Fruit fly (Drosophila melanogaster) whole organism, adult: ENCODE results near the gene CG42750.

Experiments used
- CG11617 ChIP-seq: fragments of 200-800 bp; sonication (Bioruptor generic); optimal IDR thresholded peaks from 2 replicates; lab custom pipeline; 2017; ENCODE audit warnings: mild to moderate bottlenecking, missing biosample characterization, missing genetic modification reagents, missing genetic modification characterization
- CG12768 ChIP-seq: fragments of 200-800 bp; sonication (Bioruptor generic); optimal IDR thresholded peaks from 2 replicates; lab custom pipeline; 2017; ENCODE audit warnings: missing biosample characterization, missing genetic modification characterization, mild to moderate bottlenecking, moderate library complexity, missing genetic modification reagents
- CG14711 ChIP-seq: fragments of 200-800 bp; sonication (Bioruptor generic); optimal IDR thresholded peaks from 2 replicates; lab custom pipeline; 2018; ENCODE audit warnings: missing biosample characterization, mild to moderate bottlenecking, missing genetic modification characterization, moderate library complexity
- CG1620 ChIP-seq: fragments of 200-800 bp; sonication (Bioruptor generic); optimal IDR thresholded peaks from 2 replicates; lab custom pipeline; 2016; ENCODE audit warnings: missing biosample characterization, missing genetic modification characterization
- CG33017 ChIP-seq: fragments of 200-800 bp; sonication (Bioruptor generic); optimal IDR thresholded peaks from 2 replicates; lab custom pipeline; 2018; ENCODE audit warnings: missing biosample characterization, mild to moderate bottlenecking, missing genetic modification characterization, moderate library complexity
- CG5204 ChIP-seq: fragments of 200-800 bp; sonication (Bioruptor generic); optimal IDR thresholded peaks from 2 replicates; lab custom pipeline; 2016; ENCODE audit warnings: missing biosample characterization, missing genetic modification characterization
- CG7045 ChIP-seq: fragments of 200-800 bp; sonication (Bioruptor generic); optimal IDR thresholded peaks from 2 replicates; lab custom pipeline; 2017; ENCODE audit warnings: missing biosample characterization, mild to moderate bottlenecking, missing genetic modification characterization
- CG7101 ChIP-seq: fragments of 200-800 bp; sonication (Bioruptor generic); optimal IDR thresholded peaks from 2 replicates; lab custom pipeline; 2018; ENCODE audit warnings: missing biosample characterization, mild to moderate bottlenecking, missing genetic modification characterization, moderate library complexity
- Clk ChIP-seq: fragments of 200-800 bp; sonication (Bioruptor generic); optimal IDR thresholded peaks from 2 replicates; lab custom pipeline; 2017; ENCODE audit warnings: missing biosample characterization, missing genetic modification characterization
- Crg-1 ChIP-seq: fragments of 200-800 bp; sonication (Bioruptor generic); optimal IDR thresholded peaks from 2 replicates; lab custom pipeline; 2016; ENCODE audit warnings: missing biosample characterization, missing genetic modification characterization
- Hr96 ChIP-seq: fragments of 200-800 bp; sonication (Bioruptor generic); optimal IDR thresholded peaks from 2 replicates; lab custom pipeline; 2016; ENCODE audit warnings: missing biosample characterization, missing genetic modification characterization
- Mnt ChIP-seq: fragments of 200-800 bp; sonication (Bioruptor generic); optimal IDR thresholded peaks from 2 replicates; lab custom pipeline; 2016; ENCODE audit warnings: missing biosample characterization, mild to moderate bottlenecking, missing genetic modification characterization
- bab1 ChIP-seq: fragments of 200-800 bp; sonication (Bioruptor generic); optimal IDR thresholded peaks from 3 replicates; lab custom pipeline; 2019; ENCODE audit warnings: missing biosample characterization, mild to moderate bottlenecking, missing genetic modification characterization, moderate library complexity
- cic ChIP-seq: fragments of 200-800 bp; sonication (Bioruptor generic); optimal IDR thresholded peaks from 2 replicates; lab custom pipeline; 2017; ENCODE audit warnings: missing biosample characterization, mild to moderate bottlenecking, missing genetic modification characterization, moderate library complexity
- cnc ChIP-seq, 2 experiments: fragments of >200 bp; optimal IDR thresholded peaks; 2 replicates each; lab custom pipeline; 2017
- kay ChIP-seq: fragments of 200-800 bp; sonication (Bioruptor generic); peaks from one replicate; lab custom pipeline; 2016; ENCODE audit warnings: missing biosample characterization, missing genetic modification characterization, borderline replicate concordance
- ovo ChIP-seq: fragments of 200-800 bp; sonication (Bioruptor generic); optimal IDR thresholded peaks from 2 replicates; lab custom pipeline; 2016; ENCODE audit warnings: missing biosample characterization, missing genetic modification characterization
- pad ChIP-seq: fragments of 200-800 bp; sonication (Bioruptor generic); optimal IDR thresholded peaks from 3 replicates; lab custom pipeline; 2017; ENCODE audit warnings: missing biosample characterization, missing genetic modification characterization, mild to moderate bottlenecking, moderate library complexity, missing genetic modification reagents
- tj ChIP-seq: fragments of 200-800 bp; sonication (Bioruptor generic); optimal IDR thresholded peaks from 3 replicates; lab custom pipeline; 2017; ENCODE audit warnings: missing biosample characterization, mild to moderate bottlenecking, missing genetic modification characterization, moderate library complexity
- toe ChIP-seq: fragments of 200-800 bp; sonication (Bioruptor generic); optimal IDR thresholded peaks from 2 replicates; lab custom pipeline; 2016; ENCODE audit warnings: missing biosample characterization, missing genetic modification characterization

The CG42750 gene

DNA sequence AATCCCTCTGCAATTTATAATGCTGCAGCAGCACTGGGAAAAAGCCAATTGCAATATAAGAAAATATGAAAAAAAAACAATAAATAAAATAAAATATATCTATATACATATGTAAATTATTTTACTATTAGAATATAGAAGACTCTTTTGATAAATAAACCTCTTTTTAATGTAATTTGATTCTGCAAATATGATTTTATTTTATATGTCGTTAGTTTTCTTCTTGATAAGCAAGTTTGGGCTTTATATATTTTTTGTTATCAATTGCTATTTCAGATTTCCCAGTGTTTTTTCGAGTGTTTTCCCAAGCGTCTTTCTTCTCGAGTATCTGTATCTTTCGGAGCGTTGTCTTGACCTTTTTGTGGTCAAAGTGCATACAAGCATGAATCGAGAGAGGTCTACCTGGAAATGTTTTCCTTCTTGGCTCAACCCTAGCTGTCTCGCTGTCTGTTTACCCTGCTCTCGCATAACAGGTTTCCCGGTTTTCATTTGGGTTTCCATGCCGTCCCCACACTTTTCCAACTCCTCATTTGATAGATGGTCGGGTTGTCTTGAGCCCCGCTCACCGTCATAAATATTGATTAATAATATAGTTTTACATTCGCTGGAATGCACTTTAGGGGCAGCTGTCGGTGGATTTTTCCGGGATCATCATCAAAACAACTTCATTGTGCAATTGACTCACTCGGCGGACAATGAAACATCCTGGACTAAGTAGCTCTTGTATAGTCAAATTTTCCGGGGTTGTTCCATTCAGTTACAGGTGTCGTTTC, 29.7 kb upstream of the CG42750 start:
- TF ChIP-seq Crg-1 (GFP tag; lab: Kevin White, UChicago) (no peak), cnc (optimal IDR thresholded peaks at IDR 0.05; lab: Kevin White, UChicago) (no peak), Clk (GFP tag; lab: Kevin White, UChicago) (no peak), CG5204 (GFP tag; lab: Kevin White, UChicago) (no peak), CG7045 (GFP tag; lab: Kevin White, UChicago) (no peak), CG33017 (no peak), bab1 (GFP tag; lab: Kevin White, UChicago) (no peak), CG11617 (GFP tag; lab: Kevin White, UChicago) (no peak), tj (no peak)

dm6 chr2L:18304469-18304868, 28.9 kb upstream of the CG42750 start:
- peak; percentile 53 for TF ChIP-seq kay
- TF ChIP-seq Crg-1 (GFP tag; lab: Kevin White, UChicago) = no peak
- TF ChIP-seq bab1 (GFP tag; lab: Kevin White, UChicago) = no peak
- TF ChIP-seq CG7101 = no peak
- no peak for TF ChIP-seq cic (GFP tag; lab: Kevin White, UChicago)

dm6 chr2L:18302780-18303179, 27.2 kb upstream of the CG42750 start:
- TF ChIP-seq Mnt (GFP tag; lab: Kevin White, UChicago) (no peak), CG7045 (GFP tag; lab: Kevin White, UChicago) (no peak), tj (no peak), cnc (optimal IDR thresholded peaks at IDR 0.05; lab: Kevin White, UChicago) (no peak), bab1 (GFP tag; lab: Kevin White, UChicago) (no peak), kay (no peak), ovo (no peak), Clk (GFP tag; lab: Kevin White, UChicago) (no peak), CG12768 (no peak), CG5204 (GFP tag; lab: Kevin White, UChicago) (no peak), Crg-1 (GFP tag; lab: Kevin White, UChicago) (no peak), pad (GFP tag; lab: Kevin White, UChicago) (no peak), CG11617 (GFP tag; lab: Kevin White, UChicago) (no peak), CG7101 (no peak), cic (GFP tag; lab: Kevin White, UChicago) (no peak), CG33017 (no peak), CG14711 (tag; lab: Kevin White, UChicago) (no peak), toe (GFP tag; lab: Kevin White, UChicago) (no peak), Hr96 (GFP tag; lab: Kevin White, UChicago) (no peak), CG1620 (GFP tag; lab: Kevin White, UChicago) (no peak)

DNA sequence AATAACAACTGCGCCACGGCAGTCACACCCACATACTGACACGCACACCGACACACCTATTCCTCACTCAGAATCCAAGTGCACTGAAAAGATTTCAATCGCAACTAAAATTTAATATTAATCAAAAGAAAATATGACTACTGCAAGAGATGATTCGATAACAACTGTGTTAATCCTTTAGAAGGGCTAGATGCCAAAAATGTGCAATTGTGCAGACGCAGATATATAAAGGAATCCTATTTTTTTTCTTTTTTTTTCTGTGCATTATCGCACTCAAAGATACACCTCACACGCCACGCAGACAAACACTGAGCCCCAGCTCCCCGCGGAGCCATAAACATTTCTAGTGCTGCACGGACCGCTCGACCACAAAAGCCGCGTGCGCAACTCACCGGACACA, 23.0 kb upstream of the CG42750 start:
- TF ChIP-seq CG14711 (tag; lab: Kevin White, UChicago) (no peak), CG11617 (GFP tag; lab: Kevin White, UChicago) (no peak), Hr96 (GFP tag; lab: Kevin White, UChicago) (no peak), bab1 (GFP tag; lab: Kevin White, UChicago) (no peak), ovo (no peak), Mnt (GFP tag; lab: Kevin White, UChicago) (no peak), toe (GFP tag; lab: Kevin White, UChicago) (no peak), pad (GFP tag; lab: Kevin White, UChicago) (no peak), cnc (optimal IDR thresholded peaks at IDR 0.05; lab: Kevin White, UChicago) (no peak), CG12768 (no peak), kay (no peak), Clk (GFP tag; lab: Kevin White, UChicago) (no peak), CG1620 (GFP tag; lab: Kevin White, UChicago) (no peak), CG7101 (no peak), CG33017 (no peak), tj (no peak), Crg-1 (GFP tag; lab: Kevin White, UChicago) (no peak), cic (GFP tag; lab: Kevin White, UChicago) (no peak), CG5204 (GFP tag; lab: Kevin White, UChicago) (no peak)

DNA sequence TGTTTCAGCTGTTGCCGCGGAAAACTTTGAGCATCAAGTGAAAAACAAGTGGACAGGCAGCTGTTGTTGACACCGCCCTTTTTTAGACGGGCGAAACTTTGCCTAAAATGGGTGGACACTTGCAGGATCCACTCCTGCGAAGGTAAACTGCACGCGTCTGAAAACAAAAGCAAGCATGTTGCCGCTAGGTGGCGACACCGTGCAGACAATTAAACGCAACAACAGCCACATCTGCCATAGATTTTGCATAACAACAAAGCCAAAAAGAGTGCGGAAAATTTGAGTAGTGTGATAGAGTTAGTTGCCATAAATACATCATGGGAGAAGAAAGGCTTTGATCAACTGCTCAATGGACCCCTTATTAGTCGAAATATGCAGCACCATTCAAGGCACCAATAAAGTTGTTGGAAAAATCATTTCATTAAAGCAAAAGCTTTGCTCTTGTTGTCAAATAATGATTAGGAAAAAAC, 18.9 kb upstream of the CG42750 start, which contains the start of gene CG5790:
CG5790 (plus strand) TSS at position 420 of the 470 bp plus-strand sequence.
- TF ChIP-seq CG33017 (no peak), Hr96 (GFP tag; lab: Kevin White, UChicago) (no peak), toe (GFP tag; lab: Kevin White, UChicago) (no peak), Clk (GFP tag; lab: Kevin White, UChicago) (no peak), cic (GFP tag; lab: Kevin White, UChicago) (no peak), CG12768 (no peak)

- no peak for TF ChIP-seq CG1620 (GFP tag; lab: Kevin White, UChicago)
- TF ChIP-seq Crg-1 (GFP tag; lab: Kevin White, UChicago) = no peak
- no peak for TF ChIP-seq pad (GFP tag; lab: Kevin White, UChicago)
- no peak for TF ChIP-seq bab1 (GFP tag; lab: Kevin White, UChicago)
- no peak for TF ChIP-seq ovo
- TF ChIP-seq CG12768 = no peak
- no peak for TF ChIP-seq tj
- no peak for TF ChIP-seq CG33017
- no peak for TF ChIP-seq CG11617 (GFP tag; lab: Kevin White, UChicago)
Measured at dm6 chr2L:18292222-18292621, 16.7 kb upstream of the CG42750 start, which contains the start of gene Sfp36F. Gene Sfp36F (plus strand): TSS chr2L:18292522.
